Fruit fly (Drosophila melanogaster): ENCODE measurements around the gene eff.

eff gene

DNA sequence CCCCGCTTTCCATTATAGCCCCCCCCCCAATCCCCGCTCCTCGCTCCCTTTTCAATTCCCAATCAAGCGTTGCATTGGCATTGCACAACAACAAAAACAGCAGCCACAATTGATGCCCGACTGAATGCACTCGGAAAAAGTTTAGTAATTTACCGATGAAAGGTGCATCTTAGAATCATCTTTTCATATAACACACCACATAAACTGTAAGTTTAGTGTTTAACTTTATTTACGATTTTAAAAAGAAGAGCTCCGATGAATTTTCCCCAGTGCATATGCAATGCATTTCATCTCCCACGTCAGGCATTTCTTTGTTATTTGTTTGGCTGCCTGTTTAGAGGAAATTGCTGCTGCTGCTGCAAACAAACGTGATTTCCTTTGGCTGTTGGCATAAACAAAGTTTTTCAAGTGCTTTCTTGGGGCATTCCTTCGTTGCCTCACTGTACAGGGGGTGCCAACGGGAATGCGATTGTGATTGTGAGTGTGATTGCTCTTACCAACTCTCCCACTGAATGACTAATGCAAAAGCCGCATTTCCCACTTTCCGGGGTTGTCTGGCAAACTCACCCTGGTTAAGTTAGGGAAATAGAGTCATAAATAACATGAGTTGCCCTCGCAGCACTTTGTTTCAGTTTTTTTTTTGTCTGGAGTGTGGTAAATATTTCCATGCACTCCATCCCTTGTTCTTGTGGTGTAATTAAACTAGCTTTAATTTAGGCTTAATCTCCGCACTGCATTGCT is 48.7 kb downstream of the eff start (continued):
- TF ChIP-seq onecut (GFP tag; IDR thresholded peaks at IDR 0.05): peak; percentile 78
- peak; percentile 55 for TF ChIP-seq CG7556 (GFP tag; optimal IDR thresholded peaks at IDR 0.05)
- TF ChIP-seq br (optimal IDR thresholded peaks at IDR 0.05): no peak
- TF ChIP-seq Scr (GFP tag; IDR thresholded peaks at IDR 0.05; ENCODE audit: partially characterized antibody): no peak
- no peak for TF ChIP-seq CG1792 (GFP tag; optimal IDR thresholded peaks at IDR 0.05)
- no peak for TF ChIP-seq CG13624 (GFP tag; optimal IDR thresholded peaks at IDR 0.05)
- TF ChIP-seq HHEX (GFP tag; optimal IDR thresholded peaks at IDR 0.05): peak; percentile 35
- TF ChIP-seq dm (GFP tag; optimal IDR thresholded peaks at IDR 0.05): peak; percentile 7
- no peak for TF ChIP-seq CG11085 (GFP tag; IDR thresholded peaks at IDR 0.05)
- TF ChIP-seq eyg (GFP tag; optimal IDR thresholded peaks at IDR 0.05): no peak
- TF ChIP-seq Hr39 (optimal IDR thresholded peaks at IDR 0.05): no peak
- TF ChIP-seq hth (optimal IDR thresholded peaks at IDR 0.05): no peak
- no peak for TF ChIP-seq al (GFP tag; IDR thresholded peaks at IDR 0.05)
- no peak for TF ChIP-seq schlank (tag; optimal IDR thresholded peaks at IDR 0.05)
- TF ChIP-seq zf30C (GFP tag; optimal IDR thresholded peaks at IDR 0.05): peak; percentile 68
- peak; percentile 14 for TF ChIP-seq TFAM (GFP tag; optimal IDR thresholded peaks at IDR 0.05)
- TF ChIP-seq toy (GFP tag; IDR thresholded peaks at IDR 0.05): no peak
- peak; percentile 29 for TF ChIP-seq CG18476 (GFP tag; optimal IDR thresholded peaks at IDR 0.05)
- peak in 1 of 3 experiments; percentile 83 for TF ChIP-seq lola (GFP tag; optimal IDR thresholded peaks at IDR 0.05)
- no peak for TF ChIP-seq sna (GFP tag; IDR thresholded peaks at IDR 0.05; ENCODE audit: partially characterized antibody)
- peak; percentile 70 for TF ChIP-seq CG7839 (tag; optimal IDR thresholded peaks at IDR 0.05)
- no peak for TF ChIP-seq emc (GFP tag; optimal IDR thresholded peaks at IDR 0.05)
- peak; percentile 79 for TF ChIP-seq CG17328 (GFP tag; IDR thresholded peaks at IDR 0.05)
- TF ChIP-seq CG4730 (GFP tag; IDR thresholded peaks at IDR 0.05): peak; percentile 31; the same call in 1 of the 2 replicates
- peak; percentile 41 for TF ChIP-seq Atf3 (GFP tag; optimal IDR thresholded peaks at IDR 0.05)
- TF ChIP-seq CG14050 (GFP tag; IDR thresholded peaks at IDR 0.05): no peak
- TF ChIP-seq dimm (GFP tag; IDR thresholded peaks at IDR 0.05): 0 out of 2 replicates have a peak, but pooled peaks have one; percentile 31
- TF ChIP-seq maf-S (GFP tag; optimal IDR thresholded peaks at IDR 0.05): no peak
- peak; percentile 21 for TF ChIP-seq Max (GFP tag; optimal IDR thresholded peaks at IDR 0.05)
- TF ChIP-seq CG14667 (GFP tag; IDR thresholded peaks at IDR 0.05): peak; percentile 35; the same call in 1 of the 2 replicates
- no peak for TF ChIP-seq Doc3 (GFP tag; IDR thresholded peaks at IDR 0.05; ENCODE audit: partially characterized antibody)
- TF ChIP-seq CG9215 (GFP tag; IDR thresholded peaks at IDR 0.05): no peak
- TF ChIP-seq HmgD (GFP tag; optimal IDR thresholded peaks at IDR 0.05): no peak
- TF ChIP-seq pb (GFP tag; optimal IDR thresholded peaks at IDR 0.05): peak; percentile 27
- no peak for TF ChIP-seq CG13287 (GFP tag; IDR thresholded peaks at IDR 0.05; ENCODE audit: partially characterized antibody)
- TF ChIP-seq Ets65A (GFP tag): no peak
- TF ChIP-seq Hmr (GFP tag; optimal IDR thresholded peaks at IDR 0.05): no peak
- peak in 1 of 3 experiments; percentile 55 for TF ChIP-seq Stat92E (GFP tag; optimal IDR thresholded peaks at IDR 0.05)
- peak; percentile 30; the same call in 1 of the 2 replicates for TF ChIP-seq ap (GFP tag; IDR thresholded peaks at IDR 0.05)
- peak; percentile 88 for TF ChIP-seq Xrp1 (GFP tag; IDR thresholded peaks at IDR 0.05)
- TF ChIP-seq luna (GFP tag; optimal IDR thresholded peaks at IDR 0.05): no peak
- TF ChIP-seq nerfin-1 (tag; optimal IDR thresholded peaks at IDR 0.05): peak; percentile 77
- TF ChIP-seq Med (GFP tag): peak; percentile 85
- no peak for TF ChIP-seq CG15514 (GFP tag; optimal IDR thresholded peaks at IDR 0.05)
- TF ChIP-seq rib (GFP tag; IDR thresholded peaks at IDR 0.05): no peak
- TF ChIP-seq CG15073 (GFP tag; optimal IDR thresholded peaks at IDR 0.05): no peak
- TF ChIP-seq NC2β (GFP tag; optimal IDR thresholded peaks at IDR 0.05): peak; percentile 63
- no peak for TF ChIP-seq CG2889 (GFP tag; IDR thresholded peaks at IDR 0.05)
- TF ChIP-seq Lim3 (GFP tag; IDR thresholded peaks at IDR 0.05): no peak
- peak; percentile 27; the same call in 1 of the 3 replicates for TF ChIP-seq B-H1 (GFP tag; IDR thresholded peaks at IDR 0.05)
- 0 out of 2 replicates have a peak, but pooled peaks have one; percentile 23 for TF ChIP-seq sob (GFP tag; IDR thresholded peaks at IDR 0.05)

All from whole organism, embryonic.